Worm (Caenorhabditis elegans): ENCODE results near the gene C24A3.4.

Gene C24A3.4

DNA sequence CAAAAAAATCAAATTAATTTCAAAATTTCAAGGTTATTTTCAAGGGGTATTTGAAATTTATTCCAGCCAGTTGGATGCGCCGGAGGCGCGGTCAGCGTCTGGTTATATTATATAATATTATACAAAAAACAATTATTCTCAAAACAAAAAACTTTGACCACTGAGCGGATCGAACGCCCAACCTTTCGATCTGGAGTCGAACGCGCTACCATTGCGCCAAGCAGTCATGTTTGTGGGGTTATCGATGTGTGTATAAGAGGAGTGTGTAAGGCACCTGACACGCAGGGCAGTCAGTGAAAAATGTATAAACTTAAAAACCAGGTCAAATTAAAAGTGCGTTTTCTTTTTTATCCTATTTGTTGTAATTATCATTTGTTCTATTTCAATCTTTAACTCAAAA, 48.1 kb upstream of the C24A3.4 start (continued):
- peak; percentile 68 for TF ChIP-seq hmg-1.2 (GFP tag; IDR thresholded peaks at IDR 0.05)
- TF ChIP-seq unc-130 (GFP tag; optimal IDR thresholded peaks at IDR 0.05): no peak
- peak; percentile 58 for TF ChIP-seq dox-1 (GFP tag; IDR thresholded peaks at IDR 0.05)
- no peak for TF ChIP-seq egrh-3 (GFP tag; IDR thresholded peaks at IDR 0.05)
- peak; percentile 13 for TF ChIP-seq nhr-90 (tag; optimal IDR thresholded peaks at IDR 0.05)
- TF ChIP-seq Y53F4B.3 (GFP tag; IDR thresholded peaks at IDR 0.05): no peak
- TF ChIP-seq B0261.1 (tag; optimal IDR thresholded peaks at IDR 0.05): peak; percentile 77

DNA sequence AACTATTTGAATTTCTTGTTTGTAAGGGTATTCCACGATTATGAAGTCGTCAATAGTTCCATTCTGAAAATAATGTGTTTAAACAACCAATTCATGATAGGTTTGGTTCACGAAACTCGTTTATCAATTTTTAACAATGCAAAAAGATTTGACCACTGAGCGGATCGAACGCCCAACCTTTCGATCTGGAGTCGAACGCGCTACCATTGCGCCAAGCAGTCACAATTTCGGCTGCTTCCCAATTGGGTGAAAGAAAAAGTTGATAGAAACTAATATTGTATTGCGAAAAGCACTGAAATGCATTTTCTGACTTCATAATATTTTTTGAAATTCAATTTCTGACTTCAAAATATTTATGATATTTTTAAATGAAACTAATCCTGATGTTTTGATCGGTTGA, 47.2 kb upstream of the C24A3.4 start:
- TF ChIP-seq let-607 (tag; optimal IDR thresholded peaks at IDR 0.05) (no peak), snpc-4 (GFP tag; optimal IDR thresholded peaks at IDR 0.05) (no peak), snpc-4 (tag; optimal IDR thresholded peaks at IDR 0.05) (peak in 1 of 4 experiments; percentile 2), K12H6.12 (tag; optimal IDR thresholded peaks at IDR 0.05) (no peak), nfyb-1 (GFP tag; IDR thresholded peaks at IDR 0.05) (no peak), bed-1 (GFP tag; IDR thresholded peaks at IDR 0.05) (no peak), F39B2.1 (GFP tag; IDR thresholded peaks at IDR 0.05) (no peak), D2030.7 (GFP tag; IDR thresholded peaks at IDR 0.05) (peak; percentile 49), Y56A3A.18 (GFP tag; IDR thresholded peaks at IDR 0.05) (no peak), snpc-3.4 (tag; optimal IDR thresholded peaks at IDR 0.05) (peak; percentile 26), die-1 (tag; optimal IDR thresholded peaks at IDR 0.05) (peak; percentile 61), lsl-1 (GFP tag; optimal IDR thresholded peaks at IDR 0.05) (no peak), him-1 (tag; optimal IDR thresholded peaks at IDR 0.05) (no peak), snpc-1.3 (tag; optimal IDR thresholded peaks at IDR 0.05; ENCODE audit: insufficient read depth) (peak; percentile 74), ZK185.1 (tag; optimal IDR thresholded peaks at IDR 0.05; ENCODE audit: poor library complexity, severe bottlenecking) (peak; percentile 33), tlf-1 (GFP tag; optimal IDR thresholded peaks at IDR 0.05) (no peak), egl-44 (GFP tag; IDR thresholded peaks at IDR 0.05) (no peak), ceh-91 (GFP tag; IDR thresholded peaks at IDR 0.05) (no peak), F23B12.7 (tag; optimal IDR thresholded peaks at IDR 0.05; ENCODE audit: insufficient read depth) (peak; percentile 30), hmg-1.2 (GFP tag; IDR thresholded peaks at IDR 0.05) (peak; percentile 58), B0035.1 (tag; optimal IDR thresholded peaks at IDR 0.05) (no peak), ztf-3 (GFP tag; optimal IDR thresholded peaks at IDR 0.05) (no peak), pha-4 (tag; optimal IDR thresholded peaks at IDR 0.05) (no peak), nhr-90 (tag; optimal IDR thresholded peaks at IDR 0.05) (peak; percentile 50), Y67H2A.10 (GFP tag; conservative IDR thresholded peaks at IDR 0.05) (no peak), sdz-38 (tag; optimal IDR thresholded peaks at IDR 0.05) (no peak), aptf-2 (GFP tag; conservative IDR thresholded peaks at IDR 0.05) (no peak), mcd-1 (GFP tag; IDR thresholded peaks at IDR 0.05) (no peak), mes-4 (tag; optimal IDR thresholded peaks at IDR 0.05) (peak; percentile 9), rec-8 (tag; optimal IDR thresholded peaks at IDR 0.05) (no peak), rpc-1 (optimal IDR thresholded peaks at IDR 0.05) (peak; percentile 78), rpc-1 (tag; optimal IDR thresholded peaks at IDR 0.05) (peak; percentile 90), pbrm-1 (GFP tag; IDR thresholded peaks at IDR 0.05) (peak; percentile 58; the same call in 1 of the 2 replicates), ztf-18 (tag; optimal IDR thresholded peaks at IDR 0.05) (peak; percentile 3), lin-35 (GFP tag; optimal IDR thresholded peaks at IDR 0.05) (no peak), B0261.1 (tag; optimal IDR thresholded peaks at IDR 0.05) (peak; percentile 77), dpff-1 (tag; optimal IDR thresholded peaks at IDR 0.05) (no peak), tbp1 (GFP tag; optimal IDR thresholded peaks at IDR 0.05) (peak; percentile 90), nfya-2 (GFP tag; IDR thresholded peaks at IDR 0.05) (no peak), nhr-120 (GFP tag; IDR thresholded peaks at IDR 0.05) (no peak)
